Worm (Caenorhabditis elegans) whole organism, L1 larva: Measurements from ENCODE around the gene cpg-4.

Source experiments
- C16A3.4 ChIP-seq: fragments of 150-350 bp; optimal IDR thresholded peaks from 2 replicates; lab custom pipeline; 2014; ENCODE audit warnings: missing biosample characterization, missing genetic modification characterization
- F16B12.6 ChIP-seq: fragments of 150-350 bp; optimal IDR thresholded peaks from 2 replicates; lab custom pipeline; 2014; ENCODE audit warnings: missing biosample characterization, missing genetic modification characterization
- Y116A8C.19 ChIP-seq: sonication (generic microtip); optimal IDR thresholded peaks from 2 replicates; lab custom pipeline; 2016; ENCODE audit warnings: missing compliant biosample characterization, missing genetic modification characterization, borderline replicate concordance
- alr-1 ChIP-seq: fragments of 200-800 bp; sonication (Bioruptor generic); optimal IDR thresholded peaks from 2 replicates; lab custom pipeline; 2018; ENCODE audit warnings: borderline replicate concordance, mild to moderate bottlenecking, missing genetic modification characterization, missing compliant biosample characterization
- ama-1 ChIP-seq: fragments of 150-350 bp; optimal IDR thresholded peaks from 2 replicates; lab custom pipeline; 2014
- blmp-1 ChIP-seq: fragments of 150-350 bp; optimal IDR thresholded peaks from 2 replicates; lab custom pipeline; 2014; ENCODE audit warnings: missing biosample characterization, missing genetic modification characterization
- ceh-63 ChIP-seq: fragments of 200-800 bp; sonication (Bioruptor generic); optimal IDR thresholded peaks from 2 replicates; lab custom pipeline; 2018; ENCODE audit warnings: mild to moderate bottlenecking, missing genetic modification characterization, missing compliant biosample characterization
- ceh-8 ChIP-seq: fragments of 200-800 bp; sonication (Bioruptor generic); optimal IDR thresholded peaks from 2 replicates; lab custom pipeline; 2018; ENCODE audit warnings: mild to moderate bottlenecking, missing genetic modification characterization, moderate library complexity, missing compliant biosample characterization
- ceh-82 ChIP-seq, 3 experiments: fragments of 150-350 bp in 1 of 3; sonication (generic microtip) in 2 of 3; optimal IDR thresholded peaks; 2 replicates each; lab custom pipeline; 2014 to 2017; ENCODE audit warnings: missing biosample characterization in 3 of 3, missing genetic modification characterization in 3 of 3
- ceh-88 ChIP-seq: fragments of 200-800 bp; sonication (Bioruptor generic); IDR thresholded peaks from 2 replicates; pipeline ENCODE4 v1.3.6; 2022; ENCODE audit warnings: missing genetic modification characterization, missing compliant biosample characterization
- ceh-90 ChIP-seq: sonication (generic microtip); optimal IDR thresholded peaks from 2 replicates; lab custom pipeline; 2016; ENCODE audit warnings: missing genetic modification characterization, missing compliant biosample characterization
- dsc-1 ChIP-seq: sonication (generic microtip); optimal IDR thresholded peaks from 2 replicates; lab custom pipeline; 2016; ENCODE audit warnings: mild to moderate bottlenecking, missing genetic modification characterization, missing compliant biosample characterization
- efl-1 ChIP-seq, 4 experiments: fragments of 150-350 bp; optimal IDR thresholded peaks in 3 of 4; peaks in 1 of 4; 1 replicate in 1 of 4; 2 replicates in 3 of 4; lab custom pipeline; 2014; ENCODE audit warnings: missing biosample characterization in 2 of 4, missing genetic modification characterization in 2 of 4, missing genetic modification reagents in 2 of 4
- egl-13 ChIP-seq: sonication (generic microtip); optimal IDR thresholded peaks from 2 replicates; lab custom pipeline; 2016; ENCODE audit warnings: missing genotype, missing genetic modification reagents, missing genetic modification characterization, missing compliant biosample characterization
- elt-2 ChIP-seq: sonication (generic microtip); optimal IDR thresholded peaks from 2 replicates; lab custom pipeline; 2016; ENCODE audit warnings: missing genetic modification characterization, mild to moderate bottlenecking, inconsistent platforms, missing compliant biosample characterization, missing genetic modification reagents
- fkh-8 ChIP-seq: sonication (generic microtip); optimal IDR thresholded peaks from 2 replicates; lab custom pipeline; 2016; ENCODE audit warnings: mild to moderate bottlenecking, missing genetic modification characterization, missing compliant biosample characterization
- fos-1 ChIP-seq: fragments of 150-350 bp; optimal IDR thresholded peaks from 2 replicates; lab custom pipeline; 2014; ENCODE audit warnings: missing biosample characterization, missing genetic modification characterization
- hlh-4 ChIP-seq: sonication (generic microtip); optimal IDR thresholded peaks from 2 replicates; lab custom pipeline; 2016; ENCODE audit warnings: mild to moderate bottlenecking, missing genetic modification characterization, missing compliant biosample characterization
- hpl-2 ChIP-seq: fragments of 150-350 bp; optimal IDR thresholded peaks from 2 replicates; lab custom pipeline; 2014; ENCODE audit warnings: missing biosample characterization, missing genetic modification reagents, missing genetic modification characterization
- irx-1 ChIP-seq: sonication (generic microtip); optimal IDR thresholded peaks from 2 replicates; lab custom pipeline; 2016; ENCODE audit warnings: missing genetic modification characterization, missing compliant biosample characterization
- isw-1 ChIP-seq: fragments of 200-800 bp; sonication (Bioruptor generic); IDR thresholded peaks from 2 replicates; pipeline ENCODE4 v1.3.6; 2022; ENCODE audit warnings: missing genetic modification characterization, missing compliant biosample characterization
- jun-1 ChIP-seq: fragments of 150-350 bp; optimal IDR thresholded peaks from 2 replicates; lab custom pipeline; 2014; ENCODE audit warnings: missing biosample characterization, missing genetic modification reagents, missing genetic modification characterization
- lin-35 ChIP-seq, 2 experiments: fragments of 150-350 bp; optimal IDR thresholded peaks; 2 replicates each; lab custom pipeline; 2014; ENCODE audit warnings: missing biosample characterization in 2 of 2, missing genetic modification characterization in 2 of 2, missing genetic modification reagents in 2 of 2
- lir-3 ChIP-seq: sonication (generic microtip); optimal IDR thresholded peaks from 2 replicates; lab custom pipeline; 2016; ENCODE audit warnings: mild to moderate bottlenecking, missing genetic modification characterization, moderate library complexity, missing compliant biosample characterization; ENCODE audit not compliant: poor library complexity
- lsy-2 ChIP-seq, 2 experiments: fragments of 150-350 bp; optimal IDR thresholded peaks; 2 replicates each; lab custom pipeline; 2014; ENCODE audit warnings: missing biosample characterization in 2 of 2, missing genetic modification characterization in 2 of 2
- mab-9 ChIP-seq: fragments of 200-800 bp; sonication (Bioruptor generic); IDR thresholded peaks from 2 replicates; pipeline ENCODE4 v1.3.6; 2022; ENCODE audit warnings: missing genetic modification reagents, missing genetic modification characterization, missing compliant biosample characterization
- nhr-11 ChIP-seq: fragments of 150-350 bp; optimal IDR thresholded peaks from 2 replicates; lab custom pipeline; 2014; ENCODE audit warnings: missing biosample characterization, missing genetic modification characterization
- nhr-12 ChIP-seq: sonication (generic microtip); optimal IDR thresholded peaks from 2 replicates; lab custom pipeline; 2017; ENCODE audit warnings: missing biosample characterization, missing genetic modification characterization
- nhr-19 ChIP-seq: fragments of 200-800 bp; sonication (Bioruptor generic); conservative IDR thresholded peaks from 2 replicates; pipeline ENCODE4 v1.3.6; 2022; ENCODE audit warnings: missing genetic modification characterization, missing compliant biosample characterization
- nhr-28 ChIP-seq: fragments of 150-350 bp; optimal IDR thresholded peaks from 2 replicates; lab custom pipeline; 2014; ENCODE audit warnings: missing biosample characterization, missing genetic modification characterization
- nhr-47 ChIP-seq: sonication (generic microtip); optimal IDR thresholded peaks from 2 replicates; lab custom pipeline; 2016; ENCODE audit warnings: mild to moderate bottlenecking, missing genetic modification characterization, moderate library complexity, missing compliant biosample characterization
- nhr-71 ChIP-seq: sonication (generic microtip); optimal IDR thresholded peaks from 2 replicates; lab custom pipeline; 2016; ENCODE audit warnings: mild to moderate bottlenecking, missing genetic modification characterization, moderate library complexity, missing compliant biosample characterization
- nhr-76 ChIP-seq: sonication (generic microtip); optimal IDR thresholded peaks from 2 replicates; lab custom pipeline; 2017; ENCODE audit warnings: missing biosample characterization, missing genetic modification characterization
- nhr-84 ChIP-seq: sonication (generic microtip); optimal IDR thresholded peaks from 2 replicates; lab custom pipeline; 2017; ENCODE audit warnings: missing biosample characterization, missing genetic modification characterization
- nhr-90 ChIP-seq: sonication (generic microtip); optimal IDR thresholded peaks from 2 replicates; lab custom pipeline; 2016; ENCODE audit warnings: mild to moderate bottlenecking, missing genetic modification characterization, missing compliant biosample characterization; ENCODE audit not compliant: poor library complexity
- pag-3 ChIP-seq: sonication (generic microtip); optimal IDR thresholded peaks from 2 replicates; lab custom pipeline; 2017; ENCODE audit warnings: missing genetic modification characterization, mild to moderate bottlenecking, missing compliant biosample characterization, antibody characterized with exemption, borderline replicate concordance; ENCODE audit not compliant: insufficient read depth
- pqm-1 ChIP-seq: sonication (generic microtip); optimal IDR thresholded peaks from 3 replicates; lab custom pipeline; 2017; ENCODE audit warnings: missing biosample characterization, missing genetic modification characterization
- rnt-1 ChIP-seq: sonication (generic microtip); optimal IDR thresholded peaks from 2 replicates; lab custom pipeline; 2016; ENCODE audit warnings: mild to moderate bottlenecking, missing genetic modification characterization, moderate library complexity, missing compliant biosample characterization
- skn-1 ChIP-seq: fragments of 150-350 bp; optimal IDR thresholded peaks from 2 replicates; lab custom pipeline; 2014; ENCODE audit warnings: missing biosample characterization, missing genetic modification characterization
- snpc-4 ChIP-seq: fragments of 150-350 bp; optimal IDR thresholded peaks from 2 replicates; lab custom pipeline; 2014; ENCODE audit warnings: missing biosample characterization, missing genetic modification characterization
- sox-4 ChIP-seq: sonication (generic microtip); optimal IDR thresholded peaks from 2 replicates; lab custom pipeline; 2016; ENCODE audit warnings: missing genetic modification characterization, missing compliant biosample characterization
- swsn-7 ChIP-seq: sonication (generic microtip); optimal IDR thresholded peaks from 2 replicates; lab custom pipeline; 2016; ENCODE audit warnings: missing genetic modification characterization, missing compliant biosample characterization
- tbx-2 ChIP-seq: sonication (generic microtip); optimal IDR thresholded peaks from 2 replicates; lab custom pipeline; 2016; ENCODE audit warnings: missing genetic modification characterization, missing compliant biosample characterization
- unc-30 ChIP-seq: sonication (generic microtip); optimal IDR thresholded peaks from 2 replicates; lab custom pipeline; 2017; ENCODE audit warnings: missing biosample characterization, missing genetic modification characterization
- unc-86 ChIP-seq: sonication (generic microtip); optimal IDR thresholded peaks from 2 replicates; lab custom pipeline; 2016; ENCODE audit warnings: missing genetic modification characterization, missing compliant biosample characterization
- vab-15 ChIP-seq: sonication (generic microtip); optimal IDR thresholded peaks from 2 replicates; lab custom pipeline; 2017; ENCODE audit warnings: missing genotype, mild to moderate bottlenecking, missing genetic modification characterization, missing compliant biosample characterization
- xbp-1 ChIP-seq: sonication (generic microtip); optimal IDR thresholded peaks from 2 replicates; lab custom pipeline; 2016; ENCODE audit warnings: missing genetic modification characterization, missing compliant biosample characterization
- zag-1 ChIP-seq: fragments of 150-350 bp; optimal IDR thresholded peaks from 2 replicates; lab custom pipeline; 2014; ENCODE audit warnings: missing biosample characterization, missing genetic modification characterization

Gene cpg-4

ce11 chrV:5986755-5987154 lies 9.5 kb upstream of the cpg-4 start, which contains the start of gene C10F3.7:
TSS of gene C10F3.7 (minus strand) at chrV:5986855.
- TF ChIP-seq Y116A8C.19 (tag; lab: Kevin White, UChicago) (no peak), fos-1 (tag; lab: Kevin White, UChicago) (no peak), snpc-4 (tag; lab: Kevin White, UChicago) (no peak), nhr-47 (no peak), ceh-63 (no peak), skn-1 (tag; lab: Kevin White, UChicago) (no peak)

- peak; percentile 43 for TF ChIP-seq dsc-1 (tag; lab: Kevin White, UChicago)
- no peak for TF ChIP-seq swsn-7 (tag; lab: Kevin White, UChicago)
These were observed 5.8 kb upstream of the cpg-4 start, which contains the start of gene fut-8 for ce11 chrV:5990383-5990782. TSS of gene fut-8 (minus strand) at chrV:5990483.

DNA sequence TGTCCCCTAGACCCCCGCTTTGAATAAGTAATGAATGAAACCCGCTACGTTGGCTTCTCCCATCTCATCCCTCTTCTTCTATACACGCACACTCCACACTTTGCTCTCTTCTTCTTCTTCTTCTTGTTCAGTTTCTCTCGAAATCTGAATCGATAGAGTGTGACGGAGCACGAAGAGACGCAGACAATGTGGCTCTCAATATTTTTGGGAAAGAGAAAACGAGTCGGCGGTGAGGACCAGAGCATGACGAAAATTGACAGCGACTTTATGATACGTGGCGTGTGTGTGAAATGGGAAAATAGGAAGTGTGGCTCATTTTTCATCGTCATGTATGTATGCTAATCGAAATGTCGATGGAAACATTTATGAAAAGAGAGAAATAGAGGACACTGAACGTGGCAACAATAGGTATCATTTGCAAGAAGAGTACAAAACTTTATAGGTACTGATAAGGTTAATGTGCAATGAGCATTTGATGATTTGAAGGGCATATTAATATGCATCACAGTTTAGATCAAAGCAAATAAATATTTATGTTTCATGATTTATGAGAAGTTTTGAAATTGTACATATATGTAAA lies 4.6 kb upstream of the cpg-4 start:
- TF ChIP-seq nhr-12 (tag; lab: Kevin White, UChicago) (no peak), nhr-90 (tag; lab: Kevin White, UChicago) (no peak), ama-1 (lab: Kevin White, UChicago) (no peak), nhr-47 (peak; percentile 50), tbx-2 (tag; lab: Kevin White, UChicago) (peak; percentile 55), ceh-8 (GFP tag; lab: Kevin White, UChicago) (peak; percentile 47), nhr-11 (tag; lab: Kevin White, UChicago) (no peak), irx-1 (no peak), nhr-76 (tag; lab: Kevin White, UChicago) (no peak), ceh-90 (tag; lab: Kevin White, UChicago) (no peak), alr-1 (tag; lab: Kevin White, UChicago) (no peak), zag-1 (tag; lab: Kevin White, UChicago) (no peak), F16B12.6 (tag; lab: Kevin White, UChicago) (no peak), lsy-2 (tag; optimal IDR thresholded peaks at IDR 0.05; lab: Kevin White, UChicago) (peak; percentile 34 to 62), fkh-8 (tag; lab: Kevin White, UChicago) (peak; percentile 87), lin-35 (GFP tag; optimal IDR thresholded peaks at IDR 0.05; lab: Kevin White, UChicago) (peak in 1 of 2 experiments; percentile 29), egl-13 (tag; lab: Kevin White, UChicago) (peak; percentile 19), mab-9 (no peak), ceh-82 (tag; optimal IDR thresholded peaks at IDR 0.05; lab: Kevin White, UChicago) (peak; percentile 34 to 59 (median 38)), nhr-28 (tag; lab: Kevin White, UChicago) (no peak), C16A3.4 (no peak), xbp-1 (tag; lab: Kevin White, UChicago) (peak; percentile 56), ceh-88 (no peak), isw-1 (GFP tag; lab: Robert Waterston, UW) (peak; percentile 30; the same call in 1 of the 2 replicates), unc-30 (tag; lab: Kevin White, UChicago) (no peak), jun-1 (no peak), sox-4 (tag; lab: Kevin White, UChicago) (no peak), elt-2 (peak; percentile 39), efl-1 (optimal IDR thresholded peaks at IDR 0.05; lab: Kevin White, UChicago) (peak; percentile 42 to 50), efl-1 (GFP tag; optimal IDR thresholded peaks at IDR 0.05 in 1 of 2; lab: Kevin White, UChicago) (peak; percentile 11 to 20), nhr-71 (tag; lab: Kevin White, UChicago) (peak; percentile 67), vab-15 (no peak), pag-3 (tag; lab: Kevin White, UChicago) (no peak), nhr-19 (no peak), hpl-2 (GFP tag; lab: Kevin White, UChicago) (no peak), rnt-1 (tag; lab: Kevin White, UChicago) (peak; percentile 56), lir-3 (no peak), swsn-7 (tag; lab: Kevin White, UChicago) (peak; percentile 57), blmp-1 (no peak), hlh-4 (tag; lab: Kevin White, UChicago) (no peak), nhr-84 (tag; lab: Kevin White, UChicago) (no peak), snpc-4 (tag; lab: Kevin White, UChicago) (peak; percentile 5), unc-86 (tag; lab: Kevin White, UChicago) (peak; percentile 74), pqm-1 (no peak)
